Fruit fly (Drosophila melanogaster) whole organism, embryonic: ENCODE data around the gene Ndae1.
A peak's percentile ranks its signal among the peaks of the same experiment; 100 is the strongest.

Experiments
- Antp ChIP-seq: fragments of 200-800 bp; sonication (Bioruptor generic); optimal IDR thresholded peaks from 3 replicates; lab custom pipeline; 2016; ENCODE audit warnings: missing biosample characterization, missing genetic modification characterization
- CG1233 ChIP-seq: fragments of 200-800 bp; sonication (Bioruptor generic); optimal IDR thresholded peaks from 4 replicates; lab custom pipeline; 2018; ENCODE audit warnings: missing biosample characterization, mild to moderate bottlenecking, missing genetic modification characterization
- CG2202 ChIP-seq: fragments of 200-800 bp; sonication (Bioruptor generic); optimal IDR thresholded peaks from 2 replicates; lab custom pipeline; 2018; ENCODE audit warnings: missing biosample characterization, mild to moderate bottlenecking, missing genetic modification characterization
- CG5245 ChIP-seq: fragments of 200-800 bp; sonication (Bioruptor generic); optimal IDR thresholded peaks from 3 replicates; lab custom pipeline; 2016; ENCODE audit warnings: missing biosample characterization, missing genetic modification characterization
- MBD-R2 ChIP-seq: fragments of 200-800 bp; sonication (Bioruptor generic); IDR thresholded peaks from 2 replicates; pipeline ENCODE4 v1.3.6; 2022; ENCODE audit warnings: missing biosample characterization, missing genetic modification characterization
- MTF-1 ChIP-seq: fragments of 200-800 bp; sonication (Bioruptor generic); optimal IDR thresholded peaks from 2 replicates; lab custom pipeline; 2018; ENCODE audit warnings: missing biosample characterization, mild to moderate bottlenecking, missing genetic modification characterization, borderline replicate concordance
- Neu2 ChIP-seq: fragments of 200-800 bp; sonication (Bioruptor generic); optimal IDR thresholded peaks from 3 replicates; lab custom pipeline; 2016; ENCODE audit warnings: missing biosample characterization, missing genetic modification characterization, borderline replicate concordance
- crol ChIP-seq: fragments of 200-800 bp; sonication (Bioruptor generic); IDR thresholded peaks from 2 replicates; pipeline ENCODE4 v1.3.6; 2022; ENCODE audit warnings: missing biosample characterization, missing genetic modification characterization
- esg ChIP-seq: fragments of 200-800 bp; sonication (Bioruptor generic); conservative IDR thresholded peaks from 2 replicates; pipeline ENCODE4 v1.3.6; 2022; ENCODE audit warnings: missing biosample characterization, missing genetic modification characterization
- hth ChIP-seq: fragments of >200 bp; optimal IDR thresholded peaks from 2 replicates; lab custom pipeline; 2017; ENCODE audit warnings: inconsistent platforms
- lola ChIP-seq, 3 experiments: fragments of >200 bp in 2 of 3; fragments of 200-800 bp in 1 of 3; sonication (Bioruptor generic) in 1 of 3; optimal IDR thresholded peaks; 2 replicates each; lab custom pipeline; 2017 to 2019; ENCODE audit warnings: missing biosample characterization in 3 of 3, missing genetic modification characterization in 3 of 3, mild to moderate bottlenecking in 1 of 3, moderate library complexity in 1 of 3
- pnt ChIP-seq: fragments of 200-800 bp; sonication (Bioruptor generic); optimal IDR thresholded peaks from 3 replicates; lab custom pipeline; 2016; ENCODE audit warnings: missing biosample characterization, missing genetic modification characterization
- run ChIP-seq: fragments of 200-800 bp; sonication (Bioruptor generic); optimal IDR thresholded peaks from 3 replicates; lab custom pipeline; 2018; ENCODE audit warnings: missing biosample characterization, mild to moderate bottlenecking, missing genetic modification characterization

DNA sequence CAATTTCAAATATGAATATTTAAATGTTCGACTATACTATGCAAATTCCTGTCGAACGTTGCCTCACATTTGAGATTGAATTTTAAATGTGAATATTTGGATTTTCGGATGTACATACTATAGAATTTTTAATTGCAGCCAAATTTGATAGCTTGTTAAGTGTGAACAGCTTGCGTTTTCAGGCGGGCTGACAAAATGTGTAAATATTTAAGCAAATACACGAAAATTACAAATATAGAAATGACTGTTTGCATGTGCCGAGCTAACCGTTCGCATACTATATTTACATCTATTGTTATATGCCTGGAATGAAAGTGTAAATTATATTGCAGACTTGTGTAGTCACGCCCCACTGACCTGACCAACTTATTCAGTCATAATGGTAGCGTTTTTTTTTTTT lies 33.5 kb downstream of the Ndae1 start:
- TF ChIP-seq MTF-1 (GFP tag; lab: Kevin White, UChicago) (peak; percentile 13), CG1233 (GFP tag; lab: Kevin White, UChicago) (no peak), esg (GFP tag; lab: Robert Waterston, UW) (no peak), pnt (GFP tag; lab: Kevin White, UChicago) (no peak), CG2202 (tag; lab: Kevin White, UChicago) (no peak), MBD-R2 (GFP tag; lab: Robert Waterston, UW) (no peak), hth (lab: Kevin White, UChicago) (no peak), crol (GFP tag; lab: Robert Waterston, UW) (no peak), CG5245 (GFP tag; lab: Kevin White, UChicago) (no peak), run (tag; lab: Kevin White, UChicago) (no peak), Neu2 (no peak), Antp (GFP tag; lab: Kevin White, UChicago) (no peak), lola (GFP tag; optimal IDR thresholded peaks at IDR 0.05; lab: Kevin White, UChicago) (no peak)
